Worm (Caenorhabditis elegans) whole organism, late embryonic: Measurements from ENCODE around the gene skr-7.
A peak's percentile ranks its signal among the peaks of the same experiment; 100 is the strongest.

Experiments used
- ahr-1 ChIP-seq: sonication (generic microtip); optimal IDR thresholded peaks from 2 replicates; lab custom pipeline; 2016; ENCODE audit warnings: missing genetic modification characterization, missing compliant biosample characterization
- ama-1 ChIP-seq: fragments of 150-350 bp; optimal IDR thresholded peaks from 2 replicates; lab custom pipeline; 2014
- ceh-18 ChIP-seq: sonication (generic microtip); optimal IDR thresholded peaks from 2 replicates; lab custom pipeline; 2016; ENCODE audit warnings: missing genetic modification characterization, missing compliant biosample characterization
- ceh-2 ChIP-seq: sonication (generic microtip); optimal IDR thresholded peaks from 2 replicates; lab custom pipeline; 2016; ENCODE audit warnings: missing genotype, missing genetic modification characterization, missing compliant biosample characterization
- ceh-30 ChIP-seq: fragments of 150-350 bp; optimal IDR thresholded peaks from 2 replicates; lab custom pipeline; 2014; ENCODE audit warnings: missing biosample characterization, missing genetic modification characterization
- ceh-31 ChIP-seq: sonication (generic microtip); optimal IDR thresholded peaks from 2 replicates; lab custom pipeline; 2016; ENCODE audit warnings: missing genetic modification characterization, missing compliant biosample characterization
- ceh-34 ChIP-seq: sonication (generic microtip); optimal IDR thresholded peaks from 2 replicates; lab custom pipeline; 2016; ENCODE audit warnings: mild to moderate bottlenecking, missing genetic modification characterization, missing compliant biosample characterization
- ceh-45 ChIP-seq: fragments of 200-800 bp; sonication (Bioruptor generic); IDR thresholded peaks from 2 replicates; pipeline ENCODE4 v1.3.6; 2022; ENCODE audit warnings: missing genetic modification reagents, missing genetic modification characterization, missing compliant biosample characterization
- ceh-48 ChIP-seq: sonication (generic microtip); optimal IDR thresholded peaks from 2 replicates; lab custom pipeline; 2016; ENCODE audit warnings: missing genetic modification characterization, inconsistent platforms, missing compliant biosample characterization
- ceh-6 ChIP-seq: fragments of 200-800 bp; sonication (Bioruptor generic); optimal IDR thresholded peaks from 2 replicates; lab custom pipeline; 2018; ENCODE audit warnings: mild to moderate bottlenecking, missing genetic modification characterization, missing compliant biosample characterization
- ceh-9 ChIP-seq: sonication (generic microtip); optimal IDR thresholded peaks from 2 replicates; lab custom pipeline; 2016; ENCODE audit warnings: mild to moderate bottlenecking, missing genetic modification characterization, inconsistent platforms, missing compliant biosample characterization
- dmd-4 ChIP-seq: sonication (generic microtip); optimal IDR thresholded peaks from 2 replicates; lab custom pipeline; 2016; ENCODE audit warnings: borderline replicate concordance, missing genetic modification characterization, missing compliant biosample characterization
- dve-1 ChIP-seq: sonication (generic microtip); optimal IDR thresholded peaks from 2 replicates; lab custom pipeline; 2017; ENCODE audit warnings: antibody characterized with exemption, mild to moderate bottlenecking, missing genetic modification characterization, missing compliant biosample characterization
- elt-2 ChIP-seq: sonication (generic microtip); optimal IDR thresholded peaks from 2 replicates; lab custom pipeline; 2016; ENCODE audit warnings: missing genetic modification reagents, missing genetic modification characterization, missing compliant biosample characterization
- ets-4 ChIP-seq: sonication (generic microtip); optimal IDR thresholded peaks from 2 replicates; lab custom pipeline; 2016; ENCODE audit warnings: missing genetic modification characterization, missing compliant biosample characterization
- eyg-1 ChIP-seq: sonication (generic microtip); optimal IDR thresholded peaks from 2 replicates; lab custom pipeline; 2016; ENCODE audit warnings: missing genotype, missing genetic modification characterization, missing compliant biosample characterization
- fax-1 ChIP-seq: sonication (generic microtip); optimal IDR thresholded peaks from 2 replicates; lab custom pipeline; 2016; ENCODE audit warnings: missing genotype, missing genetic modification characterization, missing compliant biosample characterization
- fkh-6 ChIP-seq: sonication (generic microtip); optimal IDR thresholded peaks from 2 replicates; lab custom pipeline; 2016; ENCODE audit warnings: missing genetic modification characterization, missing compliant biosample characterization
- hlh-6 ChIP-seq: sonication (generic microtip); optimal IDR thresholded peaks from 2 replicates; lab custom pipeline; 2016; ENCODE audit warnings: missing genotype, missing genetic modification characterization, missing compliant biosample characterization
- hlh-8 ChIP-seq: sonication (generic microtip); optimal IDR thresholded peaks from 2 replicates; lab custom pipeline; 2016; ENCODE audit warnings: missing genotype, missing genetic modification characterization, missing compliant biosample characterization
- lim-6 ChIP-seq: sonication (generic microtip); optimal IDR thresholded peaks from 2 replicates; lab custom pipeline; 2016; ENCODE audit warnings: missing genetic modification characterization, missing compliant biosample characterization
- lin-11 ChIP-seq: fragments of 200-800 bp; sonication (Bioruptor generic); optimal IDR thresholded peaks from 2 replicates; lab custom pipeline; 2018; ENCODE audit warnings: mild to moderate bottlenecking, missing genetic modification characterization, missing compliant biosample characterization
- madf-2 ChIP-seq: sonication (generic microtip); optimal IDR thresholded peaks from 2 replicates; lab custom pipeline; 2017; ENCODE audit warnings: missing genetic modification characterization, missing compliant biosample characterization
- nfya-1 ChIP-seq: sonication (generic microtip); optimal IDR thresholded peaks from 2 replicates; lab custom pipeline; 2017; ENCODE audit warnings: missing genetic modification characterization, mild to moderate bottlenecking, missing compliant biosample characterization, antibody characterized with exemption, moderate library complexity
- npax-4 ChIP-seq: sonication (generic microtip); optimal IDR thresholded peaks from 2 replicates; lab custom pipeline; 2016; ENCODE audit warnings: missing genetic modification characterization, missing compliant biosample characterization
- pag-3 ChIP-seq: sonication (generic microtip); optimal IDR thresholded peaks from 2 replicates; lab custom pipeline; 2016; ENCODE audit warnings: missing compliant biosample characterization, missing genetic modification characterization, borderline replicate concordance
- pat-9 ChIP-seq: fragments of 200-800 bp; sonication (Bioruptor generic); optimal IDR thresholded peaks from 2 replicates; lab custom pipeline; 2018; ENCODE audit warnings: mild to moderate bottlenecking, missing genetic modification characterization, moderate library complexity, missing compliant biosample characterization
- pax-1 ChIP-seq: fragments of 150-350 bp; optimal IDR thresholded peaks from 2 replicates; lab custom pipeline; 2014; ENCODE audit warnings: missing biosample characterization, missing genetic modification characterization
- pha-2 ChIP-seq: sonication (generic microtip); optimal IDR thresholded peaks from 2 replicates; lab custom pipeline; 2017; ENCODE audit warnings: mild to moderate bottlenecking, missing genetic modification characterization, missing compliant biosample characterization
- pros-1 ChIP-seq: fragments of 150-350 bp; optimal IDR thresholded peaks from 2 replicates; lab custom pipeline; 2014; ENCODE audit warnings: missing biosample characterization, missing genetic modification reagents, missing genetic modification characterization
- ref-2 ChIP-seq: sonication (generic microtip); optimal IDR thresholded peaks from 2 replicates; lab custom pipeline; 2016; ENCODE audit warnings: missing genetic modification characterization, missing compliant biosample characterization
- rnt-1 ChIP-seq: sonication (generic microtip); optimal IDR thresholded peaks from 2 replicates; lab custom pipeline; 2016; ENCODE audit warnings: missing genetic modification characterization, missing compliant biosample characterization
- sox-2 ChIP-seq: fragments of 200-800 bp; sonication (Bioruptor generic); IDR thresholded peaks from 2 replicates; pipeline ENCODE4 v1.3.6; 2022; ENCODE audit warnings: missing genetic modification reagents, missing genetic modification characterization, missing compliant biosample characterization
- syd-9 ChIP-seq: sonication (generic microtip); optimal IDR thresholded peaks from 2 replicates; lab custom pipeline; 2016; ENCODE audit warnings: mild to moderate bottlenecking, missing genetic modification characterization, moderate library complexity, missing compliant biosample characterization
- tbx-2 ChIP-seq: sonication (generic microtip); optimal IDR thresholded peaks from 2 replicates; lab custom pipeline; 2016; ENCODE audit warnings: missing genetic modification characterization, missing compliant biosample characterization
- tbx-7 ChIP-seq: sonication (generic microtip); optimal IDR thresholded peaks from 2 replicates; lab custom pipeline; 2016; ENCODE audit warnings: missing genotype, missing genetic modification characterization, missing compliant biosample characterization
- unc-42 ChIP-seq: sonication (generic microtip); optimal IDR thresholded peaks from 2 replicates; lab custom pipeline; 2016; ENCODE audit warnings: missing genotype, missing genetic modification characterization, missing compliant biosample characterization
- ztf-16 ChIP-seq: sonication (generic microtip); optimal IDR thresholded peaks from 2 replicates; lab custom pipeline; 2017; ENCODE audit warnings: missing genetic modification characterization, missing compliant biosample characterization

skr-7 gene

DNA sequence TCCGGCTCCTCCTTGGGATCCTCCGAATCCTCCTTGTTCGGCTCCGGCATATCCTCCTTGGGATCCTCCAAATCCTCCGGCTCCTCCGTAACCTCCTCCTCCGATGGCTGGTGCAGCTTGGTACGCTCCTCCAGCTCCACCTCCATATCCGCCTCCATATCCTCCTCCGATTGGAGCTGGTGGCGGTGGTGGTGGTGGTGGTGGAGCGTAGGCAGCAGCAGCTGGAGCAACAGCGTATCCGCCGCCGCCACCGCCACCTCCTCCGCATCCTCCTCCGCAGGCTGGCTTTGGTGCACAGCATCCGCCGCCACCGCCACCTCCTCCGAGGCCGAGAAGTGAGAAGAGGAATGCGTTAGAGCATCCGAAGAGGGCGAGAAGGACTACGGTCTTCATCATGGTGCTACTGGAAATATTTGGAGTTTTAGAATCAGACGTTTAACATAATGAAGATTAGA lies 10.6 kb downstream of the skr-7 start, which contains the start of gene Y47D7A.15:
Gene Y47D7A.15, minus strand, starts transcription at position 405 of the 455 bp plus-strand sequence.
- TF ChIP-seq ceh-45 (no peak), ref-2 (tag; lab: Kevin White, UChicago) (no peak), hlh-8 (tag; lab: Kevin White, UChicago) (no peak), rnt-1 (no peak), ceh-9 (tag; lab: Kevin White, UChicago) (no peak), pros-1 (no peak), ceh-6 (GFP tag; lab: Kevin White, UChicago) (no peak), fkh-6 (tag; lab: Kevin White, UChicago) (no peak), tbx-2 (tag; lab: Kevin White, UChicago) (no peak), eyg-1 (no peak), pha-2 (tag; lab: Kevin White, UChicago) (no peak), tbx-7 (tag; lab: Kevin White, UChicago) (no peak), ceh-48 (no peak), madf-2 (no peak), ceh-30 (tag; lab: Kevin White, UChicago) (no peak), ceh-31 (tag; lab: Kevin White, UChicago) (no peak), pag-3 (tag; lab: Kevin White, UChicago) (no peak), dmd-4 (tag; lab: Kevin White, UChicago) (no peak)
- TF ChIP-seq, all 69 proteins: peak for 0

DNA sequence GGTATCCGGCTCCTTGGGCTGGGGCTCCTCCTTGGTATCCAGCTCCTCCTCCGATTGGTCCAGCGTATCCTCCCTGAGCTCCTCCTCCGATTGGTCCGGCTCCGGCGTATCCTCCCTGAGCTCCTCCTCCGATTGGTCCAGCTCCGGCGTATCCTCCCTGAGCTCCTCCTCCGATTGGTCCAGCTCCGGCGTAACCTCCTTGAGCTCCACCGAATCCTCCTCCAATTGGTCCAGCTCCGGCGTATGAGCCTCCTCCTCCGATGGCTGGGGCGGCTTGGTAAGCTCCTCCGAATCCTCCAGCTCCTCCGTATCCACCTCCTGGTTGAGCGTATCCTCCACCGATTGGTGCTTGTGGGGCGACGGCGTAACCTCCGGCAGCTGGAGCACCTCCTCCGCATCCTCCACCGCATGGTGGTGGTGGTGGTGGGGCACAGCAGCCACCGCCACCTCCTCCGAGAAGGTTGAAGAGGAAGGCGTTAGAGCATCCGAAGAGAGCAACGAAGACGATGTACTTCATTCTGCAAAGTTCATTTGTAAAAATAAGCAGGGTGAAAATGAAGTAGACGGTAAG lies 13.3 kb downstream of the skr-7 start, which contains the start of gene Y47D7A.13:
Gene Y47D7A.13, minus strand, starts transcription at position 517 of the 571 bp plus-strand sequence.
- no peak for TF ChIP-seq hlh-6
- TF ChIP-seq dmd-4 (tag; lab: Kevin White, UChicago) = peak; percentile 39
- TF ChIP-seq sox-2 (GFP tag; lab: Robert Waterston, UW) = no peak
- no peak for TF ChIP-seq ahr-1 (tag; lab: Kevin White, UChicago)

ce11 chrV:4437215-4437614 lies 15.0 kb downstream of the skr-7 start:
- no peak for TF ChIP-seq fax-1
- no peak for TF ChIP-seq npax-4 (tag; lab: Kevin White, UChicago)
- TF ChIP-seq madf-2 = no peak
- no peak for TF ChIP-seq pax-1 (tag; lab: Kevin White, UChicago)
- no peak for TF ChIP-seq lin-11
- TF ChIP-seq hlh-8 (tag; lab: Kevin White, UChicago) = no peak
- TF ChIP-seq syd-9 (tag; lab: Kevin White, UChicago) = no peak

- no peak for TF ChIP-seq ceh-48
- TF ChIP-seq ceh-30 (tag; lab: Kevin White, UChicago) = no peak
- no peak for TF ChIP-seq ama-1 (lab: Kevin White, UChicago)
- TF ChIP-seq lim-6 = no peak
- TF ChIP-seq ztf-16 = no peak
These were observed 20.6 kb downstream of the skr-7 start, which contains the start of gene rft-1 for ce11 chrV:4442749-4443381. Gene rft-1, minus strand, starts transcription at chrV:4443223.

ce11 chrV:4447637-4448036 lies 25.4 kb downstream of the skr-7 start:
- TF ChIP-seq ref-2 (tag; lab: Kevin White, UChicago) (no peak), ceh-18 (tag; lab: Kevin White, UChicago) (no peak), ceh-34 (tag; lab: Kevin White, UChicago) (no peak)

- TF ChIP-seq ceh-2 (peak; percentile 2), ceh-18 (tag; lab: Kevin White, UChicago) (no peak), unc-42 (tag; lab: Kevin White, UChicago) (peak; percentile 90), nfya-1 (peak; percentile 15), elt-2 (tag; lab: Kevin White, UChicago) (peak; percentile 70), ceh-34 (tag; lab: Kevin White, UChicago) (peak; percentile 22), tbx-7 (tag; lab: Kevin White, UChicago) (no peak), dve-1 (tag; lab: Kevin White, UChicago) (no peak), pat-9 (no peak), ets-4 (tag; lab: Kevin White, UChicago) (no peak)
These were observed 28.4 kb downstream of the skr-7 start, which contains the start of gene rft-2 for ce11 chrV:4450523-4451089. Gene rft-2, minus strand, starts transcription at chrV:4450563.
